Fruit fly (Drosophila melanogaster) whole organism, adult: Measurements from ENCODE around the gene CG15059.

ENCODE experiments used
- CG12768 ChIP-seq: fragments of 200-800 bp; sonication (Bioruptor generic); optimal IDR thresholded peaks from 2 replicates; lab custom pipeline; 2017; ENCODE audit warnings: missing biosample characterization, missing genetic modification characterization, mild to moderate bottlenecking, moderate library complexity, missing genetic modification reagents
- CG33017 ChIP-seq: fragments of 200-800 bp; sonication (Bioruptor generic); optimal IDR thresholded peaks from 2 replicates; lab custom pipeline; 2018; ENCODE audit warnings: missing biosample characterization, mild to moderate bottlenecking, missing genetic modification characterization, moderate library complexity
- CG7045 ChIP-seq: fragments of 200-800 bp; sonication (Bioruptor generic); optimal IDR thresholded peaks from 2 replicates; lab custom pipeline; 2017; ENCODE audit warnings: missing biosample characterization, mild to moderate bottlenecking, missing genetic modification characterization
- Clk ChIP-seq: fragments of 200-800 bp; sonication (Bioruptor generic); optimal IDR thresholded peaks from 2 replicates; lab custom pipeline; 2017; ENCODE audit warnings: missing biosample characterization, missing genetic modification characterization
- Hr96 ChIP-seq: fragments of 200-800 bp; sonication (Bioruptor generic); optimal IDR thresholded peaks from 2 replicates; lab custom pipeline; 2016; ENCODE audit warnings: missing biosample characterization, missing genetic modification characterization
- bab1 ChIP-seq: fragments of 200-800 bp; sonication (Bioruptor generic); optimal IDR thresholded peaks from 3 replicates; lab custom pipeline; 2019; ENCODE audit warnings: missing biosample characterization, mild to moderate bottlenecking, missing genetic modification characterization, moderate library complexity
- pad ChIP-seq: fragments of 200-800 bp; sonication (Bioruptor generic); optimal IDR thresholded peaks from 3 replicates; lab custom pipeline; 2017; ENCODE audit warnings: missing biosample characterization, missing genetic modification characterization, mild to moderate bottlenecking, moderate library complexity, missing genetic modification reagents
- tj ChIP-seq: fragments of 200-800 bp; sonication (Bioruptor generic); optimal IDR thresholded peaks from 3 replicates; lab custom pipeline; 2017; ENCODE audit warnings: missing biosample characterization, mild to moderate bottlenecking, missing genetic modification characterization, moderate library complexity

dm6 chrX:18243376-18244272 is 15.7 kb downstream of the CG15059 start:
- no peak for TF ChIP-seq CG33017
- no peak for TF ChIP-seq bab1 (GFP tag; lab: Kevin White, UChicago)
- no peak for TF ChIP-seq Clk (GFP tag; lab: Kevin White, UChicago)
- TF ChIP-seq CG7045 (GFP tag; lab: Kevin White, UChicago), result no peak
- no peak for TF ChIP-seq Hr96
- TF ChIP-seq tj (GFP tag; lab: Kevin White, UChicago), result no peak
- TF ChIP-seq pad, result no peak
- no peak for TF ChIP-seq CG12768
